Fruit fly (Drosophila melanogaster): ENCODE measurements around the gene js.

DNA sequence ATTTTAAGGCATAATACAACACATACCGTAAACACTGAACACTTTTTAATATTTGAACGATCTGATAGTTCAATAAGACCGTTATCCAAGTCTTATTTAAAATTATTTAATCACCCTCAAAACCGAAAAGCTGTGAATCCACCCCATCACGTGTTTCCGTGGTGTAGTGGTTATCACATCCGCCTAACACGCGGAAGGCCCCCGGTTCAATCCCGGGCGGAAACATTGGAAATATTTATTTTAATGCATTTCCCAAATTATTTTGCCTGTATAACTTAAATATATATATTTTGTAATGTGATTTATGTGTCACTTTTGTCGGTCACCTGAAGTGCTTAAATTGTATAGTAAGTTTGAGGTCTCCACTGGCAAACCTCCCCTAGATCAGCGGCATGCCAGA, 46.6 kb downstream of the js start, which contains the start of gene CG44044:
- TF ChIP-seq fru (GFP tag; optimal IDR thresholded peaks at IDR 0.05) = no peak
- TF ChIP-seq dmrt93B (GFP tag; optimal IDR thresholded peaks at IDR 0.05) = no peak
- TF ChIP-seq sv (GFP tag; optimal IDR thresholded peaks at IDR 0.05) = no peak
- no peak for TF ChIP-seq pan (optimal IDR thresholded peaks at IDR 0.05)
- no peak for TF ChIP-seq GATAd (GFP tag; optimal IDR thresholded peaks at IDR 0.05)
- TF ChIP-seq Dfd (GFP tag; optimal IDR thresholded peaks at IDR 0.05) = no peak
- no peak for TF ChIP-seq Abd-B (GFP tag; optimal IDR thresholded peaks at IDR 0.05)
- no peak for TF ChIP-seq usp (GFP tag; optimal IDR thresholded peaks at IDR 0.05)
- no peak for TF ChIP-seq psq (GFP tag; optimal IDR thresholded peaks at IDR 0.05)
- TF ChIP-seq h (GFP tag; optimal IDR thresholded peaks at IDR 0.05) = no peak
- no peak for TF ChIP-seq N (GFP tag; optimal IDR thresholded peaks at IDR 0.05)
